Worm (Caenorhabditis elegans): Measurements from ENCODE around the gene tbc-13.

- TF ChIP-seq ceh-63 (GFP tag; optimal IDR thresholded peaks at IDR 0.05) (no peak), blmp-1 (tag; optimal IDR thresholded peaks at IDR 0.05) (no peak), nhr-12 (tag; optimal IDR thresholded peaks at IDR 0.05) (no peak), elt-3 (tag; optimal IDR thresholded peaks at IDR 0.05) (no peak), zag-1 (tag; optimal IDR thresholded peaks at IDR 0.05) (no peak), mdl-1 (tag; optimal IDR thresholded peaks at IDR 0.05) (no peak), C16A3.4 (tag; optimal IDR thresholded peaks at IDR 0.05) (no peak), ztf-11 (tag; optimal IDR thresholded peaks at IDR 0.05) (no peak), lin-39 (tag; optimal IDR thresholded peaks at IDR 0.05) (no peak), unc-86 (tag; optimal IDR thresholded peaks at IDR 0.05) (peak; percentile 91), hlh-17 (GFP tag; optimal IDR thresholded peaks at IDR 0.05; ENCODE audit: borderline replicate concordance) (no peak), egl-27 (tag; optimal IDR thresholded peaks at IDR 0.05) (no peak), lin-15B (tag; optimal IDR thresholded peaks at IDR 0.05) (no peak), pax-3 (tag; optimal IDR thresholded peaks at IDR 0.05) (no peak)
Measured at ce11 chrX:12532405-12532804, 47.6 kb downstream of the tbc-13 start.
